Worm (Caenorhabditis elegans): Measurements from ENCODE around the gene plg-1.
A peak's percentile ranks its signal among the peaks of the same experiment; 100 is the strongest.

plg-1 gene

ce11 chrIII:8811111-8811510 lies 41.0 kb upstream of the plg-1 start:
- TF ChIP-seq ceh-19 (GFP tag; optimal IDR thresholded peaks at IDR 0.05) (no peak), unc-42 (tag; optimal IDR thresholded peaks at IDR 0.05) (peak; percentile 96)

- TF ChIP-seq pha-2 (tag; optimal IDR thresholded peaks at IDR 0.05): no peak
- TF ChIP-seq lim-6 (tag; optimal IDR thresholded peaks at IDR 0.05): no peak
- TF ChIP-seq ceh-6 (GFP tag; optimal IDR thresholded peaks at IDR 0.05): no peak
- TF ChIP-seq dmd-4 (tag; optimal IDR thresholded peaks at IDR 0.05; ENCODE audit: borderline replicate concordance): no peak
- TF ChIP-seq pqm-1 (tag; optimal IDR thresholded peaks at IDR 0.05): no peak
- TF ChIP-seq gmeb-2 (tag; optimal IDR thresholded peaks at IDR 0.05): no peak
- no peak for TF ChIP-seq ceh-2 (tag; optimal IDR thresholded peaks at IDR 0.05)
- TF ChIP-seq nfya-1 (tag; optimal IDR thresholded peaks at IDR 0.05): peak; percentile 8
- no peak for TF ChIP-seq tbx-2 (tag; optimal IDR thresholded peaks at IDR 0.05)
- no peak for TF ChIP-seq pax-1 (tag; optimal IDR thresholded peaks at IDR 0.05)
- TF ChIP-seq ceh-18 (tag; optimal IDR thresholded peaks at IDR 0.05): peak; percentile 70
- TF ChIP-seq pat-9 (tag; optimal IDR thresholded peaks at IDR 0.05): no peak
- TF ChIP-seq C38D4.7 (GFP tag; optimal IDR thresholded peaks at IDR 0.05): no peak
- TF ChIP-seq pha-4 (tag; optimal IDR thresholded peaks at IDR 0.05): no peak
- TF ChIP-seq rnt-1 (tag; optimal IDR thresholded peaks at IDR 0.05): peak; percentile 62
- no peak for TF ChIP-seq zip-5 (tag; optimal IDR thresholded peaks at IDR 0.05)
- TF ChIP-seq ceh-34 (tag; optimal IDR thresholded peaks at IDR 0.05): peak; percentile 21
- TF ChIP-seq syd-9 (tag; optimal IDR thresholded peaks at IDR 0.05): no peak
- TF ChIP-seq Y22D7AL.16 (tag; optimal IDR thresholded peaks at IDR 0.05): no peak
- TF ChIP-seq ceh-31 (tag; optimal IDR thresholded peaks at IDR 0.05): no peak
- no peak for TF ChIP-seq ceh-19 (GFP tag; optimal IDR thresholded peaks at IDR 0.05)
- TF ChIP-seq hlh-6 (tag; optimal IDR thresholded peaks at IDR 0.05): no peak
- TF ChIP-seq F13H6.1 (tag; optimal IDR thresholded peaks at IDR 0.05): peak; percentile 5
- no peak for TF ChIP-seq unc-55 (GFP tag; optimal IDR thresholded peaks at IDR 0.05)
- TF ChIP-seq tbx-7 (tag; optimal IDR thresholded peaks at IDR 0.05): no peak
- no peak for TF ChIP-seq npax-4 (tag; optimal IDR thresholded peaks at IDR 0.05)
- no peak for TF ChIP-seq hlh-13 (GFP tag; optimal IDR thresholded peaks at IDR 0.05)
- no peak for TF ChIP-seq ztf-16 (tag; optimal IDR thresholded peaks at IDR 0.05)
- TF ChIP-seq nhr-232 (tag; optimal IDR thresholded peaks at IDR 0.05): no peak
- TF ChIP-seq sox-4 (tag; optimal IDR thresholded peaks at IDR 0.05): no peak
These were observed 36.4 kb upstream of the plg-1 start for ce11 chrIII:8815699-8816098.

DNA sequence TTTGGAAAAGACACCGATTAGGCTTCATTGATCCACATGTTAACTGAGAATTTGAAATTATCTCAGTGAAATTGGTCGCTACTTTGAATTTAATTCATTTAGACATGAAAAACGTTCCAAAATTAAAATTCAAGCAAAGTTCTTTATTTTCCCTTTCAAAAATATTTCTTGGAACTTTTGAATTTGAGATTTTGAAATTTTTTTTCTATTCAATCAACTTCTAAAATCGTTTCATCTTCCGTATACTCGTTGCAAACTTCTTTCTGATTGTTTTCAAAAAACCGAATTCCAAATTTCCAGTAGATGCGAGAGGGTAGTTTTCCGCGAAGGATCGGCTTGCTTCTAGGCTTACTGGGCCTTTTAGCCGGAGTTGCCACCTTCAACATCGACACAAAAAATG lies 33.5 kb upstream of the plg-1 start, which contains the start of gene pat-2:
pat-2 (plus strand) TSS at position 301 of the 400 bp plus-strand sequence.
- no peak for TF ChIP-seq elt-4 (tag; optimal IDR thresholded peaks at IDR 0.05)
- no peak for TF ChIP-seq ceh-31 (tag; optimal IDR thresholded peaks at IDR 0.05)
- no peak for TF ChIP-seq ahr-1 (tag; optimal IDR thresholded peaks at IDR 0.05)
- TF ChIP-seq hlh-30 (tag; optimal IDR thresholded peaks at IDR 0.05; ENCODE audit: insufficient read depth): no peak
- TF ChIP-seq dve-1 (tag; optimal IDR thresholded peaks at IDR 0.05): no peak
- TF ChIP-seq ceh-22 (tag; optimal IDR thresholded peaks at IDR 0.05): no peak
- no peak for TF ChIP-seq ttx-3 (tag; optimal IDR thresholded peaks at IDR 0.05)
- TF ChIP-seq nfya-1 (tag; optimal IDR thresholded peaks at IDR 0.05): no peak
- no peak for TF ChIP-seq K09A11.1 (tag; optimal IDR thresholded peaks at IDR 0.05; ENCODE audit: insufficient read depth)
- no peak for TF ChIP-seq madf-2 (tag; optimal IDR thresholded peaks at IDR 0.05)
- TF ChIP-seq pha-4 (tag; optimal IDR thresholded peaks at IDR 0.05): no peak
- no peak for TF ChIP-seq ets-4 (tag; optimal IDR thresholded peaks at IDR 0.05)
- TF ChIP-seq ceh-24 (tag; optimal IDR thresholded peaks at IDR 0.05): no peak
- TF ChIP-seq C38D4.7 (GFP tag; optimal IDR thresholded peaks at IDR 0.05): no peak
- TF ChIP-seq K02D7.2 (tag; optimal IDR thresholded peaks at IDR 0.05): no peak
- TF ChIP-seq tbx-2 (tag; optimal IDR thresholded peaks at IDR 0.05): no peak
- TF ChIP-seq ceh-45 (GFP tag; IDR thresholded peaks at IDR 0.05): no peak
